Fruit fly (Drosophila melanogaster) whole organism, embryonic: ENCODE results near the gene CG7497.

ENCODE experiments used
- Atf-2 ChIP-seq: fragments of 200-800 bp; sonication (Bioruptor generic); optimal IDR thresholded peaks from 2 replicates; lab custom pipeline; 2016; ENCODE audit warnings: missing biosample characterization, missing genetic modification characterization
- B-H1 ChIP-seq: fragments of 200-800 bp; sonication (Bioruptor generic); IDR thresholded peaks from 3 replicates; pipeline ENCODE4 v1.3.6; 2022; ENCODE audit warnings: missing biosample characterization, missing genetic modification characterization
- CG1024 ChIP-seq: fragments of 200-800 bp; sonication (Bioruptor generic); IDR thresholded peaks from 2 replicates; pipeline ENCODE4 v1.3.6; 2022; ENCODE audit warnings: missing biosample characterization, missing genetic modification characterization
- CG12391 ChIP-seq: fragments of 200-800 bp; sonication (Bioruptor generic); optimal IDR thresholded peaks from 3 replicates; lab custom pipeline; 2018; ENCODE audit warnings: missing biosample characterization, mild to moderate bottlenecking, missing genetic modification characterization, moderate library complexity
- CG13123 ChIP-seq: fragments of 200-800 bp; sonication (Bioruptor generic); optimal IDR thresholded peaks from 2 replicates; lab custom pipeline; 2016; ENCODE audit warnings: missing biosample characterization, missing genetic modification characterization
- CG13287 ChIP-seq: fragments of 200-800 bp; sonication (Bioruptor generic); IDR thresholded peaks from 2 replicates; pipeline ENCODE4 v1.3.6; 2022; ENCODE audit warnings: missing biosample characterization, missing genetic modification characterization; ENCODE audit not compliant: partially characterized antibody
- CG15696 ChIP-seq: fragments of 200-800 bp; sonication (Bioruptor generic); optimal IDR thresholded peaks from 2 replicates; lab custom pipeline; 2019; ENCODE audit warnings: missing biosample characterization, mild to moderate bottlenecking, missing genetic modification characterization, moderate library complexity
- CG17385 ChIP-seq: fragments of 200-800 bp; sonication (Bioruptor generic); optimal IDR thresholded peaks from 3 replicates; lab custom pipeline; 2018; ENCODE audit warnings: missing biosample characterization, mild to moderate bottlenecking, missing genetic modification characterization
- CG1832 ChIP-seq: fragments of 200-800 bp; sonication (Bioruptor generic); optimal IDR thresholded peaks from 2 replicates; lab custom pipeline; 2017; ENCODE audit warnings: missing biosample characterization, mild to moderate bottlenecking, missing genetic modification characterization, inconsistent platforms
- CG2199 ChIP-seq: fragments of 200-800 bp; sonication (Bioruptor generic); IDR thresholded peaks from 3 replicates; pipeline ENCODE4 v1.3.6; 2022; ENCODE audit warnings: missing biosample characterization, missing genetic modification characterization
- CG31365 ChIP-seq: fragments of 200-800 bp; sonication (Bioruptor generic); optimal IDR thresholded peaks from 2 replicates; lab custom pipeline; 2018; ENCODE audit warnings: missing biosample characterization, mild to moderate bottlenecking, missing genetic modification characterization
- CG32772 ChIP-seq: fragments of 200-800 bp; sonication (Bioruptor generic); IDR thresholded peaks from 2 replicates; pipeline ENCODE4 v1.3.6; 2022; ENCODE audit warnings: missing biosample characterization, missing genetic modification characterization
- CG33213 ChIP-seq: fragments of 200-800 bp; sonication (Bioruptor generic); optimal IDR thresholded peaks from 3 replicates; lab custom pipeline; 2016; ENCODE audit warnings: missing biosample characterization, missing genetic modification characterization
- CG34422 ChIP-seq: fragments of 200-800 bp; sonication (Bioruptor generic); IDR thresholded peaks from 3 replicates; pipeline ENCODE4 v1.3.6; 2022; ENCODE audit warnings: missing biosample characterization, missing genetic modification characterization
- CG4617 ChIP-seq: fragments of 200-800 bp; sonication (Bioruptor generic); optimal IDR thresholded peaks from 3 replicates; lab custom pipeline; 2016; ENCODE audit warnings: missing biosample characterization, missing genetic modification characterization, borderline replicate concordance
- CG5245 ChIP-seq: fragments of 200-800 bp; sonication (Bioruptor generic); optimal IDR thresholded peaks from 3 replicates; lab custom pipeline; 2016; ENCODE audit warnings: missing biosample characterization, missing genetic modification characterization
- CG6272 ChIP-seq: fragments of 200-800 bp; sonication (Bioruptor generic); IDR thresholded peaks from 2 replicates; pipeline ENCODE4 v1.3.6; 2022; ENCODE audit warnings: missing biosample characterization, missing genetic modification characterization
- CG6813 ChIP-seq: fragments of 200-800 bp; sonication (Bioruptor generic); optimal IDR thresholded peaks from 2 replicates; lab custom pipeline; 2017; ENCODE audit warnings: missing biosample characterization, missing genetic modification characterization, mild to moderate bottlenecking, moderate library complexity, missing genetic modification reagents
- CG7372 ChIP-seq: fragments of 200-800 bp; sonication (Bioruptor generic); IDR thresholded peaks from 2 replicates; pipeline ENCODE4 v1.3.6; 2022; ENCODE audit warnings: missing biosample characterization, missing genetic modification characterization
- CG8281 ChIP-seq: fragments of 200-800 bp; sonication (Bioruptor generic); optimal IDR thresholded peaks from 2 replicates; lab custom pipeline; 2018; ENCODE audit warnings: missing biosample characterization, mild to moderate bottlenecking, missing genetic modification characterization, moderate library complexity
- CG8359 ChIP-seq: fragments of 200-800 bp; sonication (Bioruptor generic); optimal IDR thresholded peaks from 2 replicates; lab custom pipeline; 2017; ENCODE audit warnings: missing biosample characterization, mild to moderate bottlenecking, missing genetic modification characterization, borderline replicate concordance
- CrebB ChIP-seq: fragments of 200-800 bp; sonication (Bioruptor generic); optimal IDR thresholded peaks from 3 replicates; lab custom pipeline; 2018; ENCODE audit warnings: missing biosample characterization, mild to moderate bottlenecking, missing genetic modification characterization
- Ets65A ChIP-seq: fragments of 200-800 bp; sonication (Bioruptor generic); peaks from one replicate; lab custom pipeline; 2016; ENCODE audit warnings: missing biosample characterization, missing genetic modification characterization
- Gug ChIP-seq: fragments of 200-800 bp; sonication (Bioruptor generic); IDR thresholded peaks from 4 replicates; pipeline ENCODE4 v1.3.6; 2022; ENCODE audit warnings: missing biosample characterization, missing genetic modification characterization
- H15 ChIP-seq: fragments of 200-800 bp; sonication (Bioruptor generic); IDR thresholded peaks from 3 replicates; pipeline ENCODE4 v1.3.6; 2022; ENCODE audit warnings: missing biosample characterization, missing genetic modification characterization
- H2.0 ChIP-seq: fragments of 200-800 bp; sonication (Bioruptor generic); IDR thresholded peaks from 2 replicates; pipeline ENCODE4 v1.3.6; 2022; ENCODE audit warnings: missing biosample characterization, missing genetic modification characterization
- Hr39 ChIP-seq: fragments of >200 bp; optimal IDR thresholded peaks from 2 replicates; lab custom pipeline; 2017
- Side ChIP-seq: fragments of 200-800 bp; sonication (Bioruptor generic); optimal IDR thresholded peaks from 2 replicates; lab custom pipeline; 2016; ENCODE audit warnings: missing biosample characterization, missing genetic modification characterization
- ac ChIP-seq: fragments of 200-800 bp; sonication (Bioruptor generic); optimal IDR thresholded peaks from 3 replicates; lab custom pipeline; 2017; ENCODE audit warnings: missing biosample characterization, mild to moderate bottlenecking, missing genetic modification characterization
- chinmo ChIP-seq: fragments of 200-800 bp; sonication (Bioruptor generic); IDR thresholded peaks from 4 replicates; pipeline ENCODE4 v1.3.6; 2022; ENCODE audit warnings: missing biosample characterization, missing genetic modification characterization; ENCODE audit not compliant: partially characterized antibody
- da ChIP-seq: fragments of 200-800 bp; sonication (Bioruptor generic); optimal IDR thresholded peaks from 2 replicates; lab custom pipeline; 2016; ENCODE audit warnings: missing biosample characterization, missing genetic modification characterization
- eyg ChIP-seq: fragments of 200-800 bp; sonication (Bioruptor generic); optimal IDR thresholded peaks from 3 replicates; lab custom pipeline; 2016; ENCODE audit warnings: missing biosample characterization, missing genetic modification characterization
- fu2 ChIP-seq: fragments of 200-800 bp; sonication (Bioruptor generic); optimal IDR thresholded peaks from 2 replicates; lab custom pipeline; 2016; ENCODE audit warnings: missing biosample characterization, missing genetic modification characterization
- grn ChIP-seq: fragments of 200-800 bp; sonication (Bioruptor generic); optimal IDR thresholded peaks from 3 replicates; lab custom pipeline; 2017; ENCODE audit warnings: missing biosample characterization, missing genetic modification characterization
- hbn ChIP-seq: fragments of 200-800 bp; sonication (Bioruptor generic); IDR thresholded peaks from 2 replicates; pipeline ENCODE4 v1.3.6; 2022; ENCODE audit warnings: missing biosample characterization, missing genetic modification characterization; ENCODE audit not compliant: partially characterized antibody
- ind ChIP-seq: fragments of 200-800 bp; sonication (Bioruptor generic); optimal IDR thresholded peaks from 3 replicates; lab custom pipeline; 2016; ENCODE audit warnings: missing biosample characterization, missing genetic modification characterization
- jigr1 ChIP-seq: fragments of 200-800 bp; sonication (Bioruptor generic); IDR thresholded peaks from 3 replicates; pipeline ENCODE4 v1.3.6; 2022; ENCODE audit warnings: missing biosample characterization, missing genetic modification characterization
- lbe ChIP-seq: fragments of 200-800 bp; sonication (Bioruptor generic); optimal IDR thresholded peaks from 2 replicates; lab custom pipeline; 2016; ENCODE audit warnings: missing biosample characterization, mild to moderate bottlenecking, missing genetic modification characterization
- mld ChIP-seq: fragments of 200-800 bp; sonication (Bioruptor generic); IDR thresholded peaks from 3 replicates; pipeline ENCODE4 v1.3.6; 2022; ENCODE audit warnings: missing biosample characterization, missing genetic modification characterization; ENCODE audit not compliant: partially characterized antibody
- nau ChIP-seq: fragments of 200-800 bp; sonication (Bioruptor generic); optimal IDR thresholded peaks from 3 replicates; lab custom pipeline; 2017; ENCODE audit warnings: missing biosample characterization, mild to moderate bottlenecking, missing genetic modification characterization, missing genetic modification reagents
- pho ChIP-seq: fragments of 200-800 bp; sonication (Bioruptor generic); optimal IDR thresholded peaks from 2 replicates; lab custom pipeline; 2016; ENCODE audit warnings: missing biosample characterization, missing genetic modification characterization
- ro ChIP-seq: fragments of 200-800 bp; sonication (Bioruptor generic); IDR thresholded peaks from 2 replicates; pipeline ENCODE4 v1.3.6; 2022; ENCODE audit warnings: missing biosample characterization, missing genetic modification characterization
- run ChIP-seq: fragments of 200-800 bp; sonication (Bioruptor generic); optimal IDR thresholded peaks from 3 replicates; lab custom pipeline; 2018; ENCODE audit warnings: missing biosample characterization, mild to moderate bottlenecking, missing genetic modification characterization
- slp2 ChIP-seq: fragments of 200-800 bp; sonication (Bioruptor generic); optimal IDR thresholded peaks from 2 replicates; lab custom pipeline; 2016; ENCODE audit warnings: missing biosample characterization, missing genetic modification characterization
- ssp ChIP-seq: fragments of 200-800 bp; sonication (Bioruptor generic); IDR thresholded peaks from 2 replicates; pipeline ENCODE4 v1.3.6; 2022; ENCODE audit warnings: missing biosample characterization, missing genetic modification characterization
- sug ChIP-seq: fragments of 200-800 bp; optimal IDR thresholded peaks from 2 replicates; lab custom pipeline; 2019; ENCODE audit warnings: missing biosample characterization, mild to moderate bottlenecking, missing genetic modification characterization, moderate library complexity
- vnd ChIP-seq: fragments of 200-800 bp; sonication (Bioruptor generic); IDR thresholded peaks from 3 replicates; pipeline ENCODE4 v1.3.6; 2022; ENCODE audit warnings: missing biosample characterization, missing genetic modification characterization; ENCODE audit not compliant: partially characterized antibody
- zf30C ChIP-seq: fragments of 200-800 bp; sonication (Bioruptor generic); optimal IDR thresholded peaks from 3 replicates; lab custom pipeline; 2018; ENCODE audit warnings: missing biosample characterization, mild to moderate bottlenecking, missing genetic modification characterization

CG7497 gene

dm6 chr3L:17646637-17647036 is 13.4 kb downstream of the CG7497 start, which contains the start of gene CG43085:
Gene CG43085 (minus strand): TSS chr3L:17646737.
- TF ChIP-seq grn (no peak), CG13123 (no peak), CG17385 (GFP tag; lab: Kevin White, UChicago) (no peak), run (tag; lab: Kevin White, UChicago) (no peak), CG15696 (no peak), CG1832 (GFP tag; lab: Kevin White, UChicago) (no peak), CG6272 (GFP tag; lab: Robert Waterston, UW) (no peak), jigr1 (no peak), CG34422 (GFP tag; lab: Robert Waterston, UW) (no peak), da (GFP tag; lab: Kevin White, UChicago) (no peak), eyg (no peak), hbn (GFP tag; lab: Robert Waterston, UW) (no peak), slp2 (GFP tag; lab: Kevin White, UChicago) (no peak), CG7372 (GFP tag; lab: Robert Waterston, UW) (no peak), vnd (GFP tag; lab: Robert Waterston, UW) (no peak), fu2 (GFP tag; lab: Kevin White, UChicago) (no peak), B-H1 (no peak), CG5245 (GFP tag; lab: Kevin White, UChicago) (no peak)

- no peak for TF ChIP-seq H15 (GFP tag; lab: Robert Waterston, UW)
- no peak for TF ChIP-seq ro (GFP tag; lab: Robert Waterston, UW)
- TF ChIP-seq chinmo (GFP tag; lab: Robert Waterston, UW), result no peak
- no peak for TF ChIP-seq CG33213
- TF ChIP-seq sug (tag; lab: Kevin White, UChicago), result no peak
- no peak for TF ChIP-seq Side (GFP tag; lab: Kevin White, UChicago)
- no peak for TF ChIP-seq Atf-2 (GFP tag; lab: Kevin White, UChicago)
- no peak for TF ChIP-seq ind (GFP tag; lab: Kevin White, UChicago)
- peak; percentile 80 for TF ChIP-seq Ets65A
Observed at dm6 chr3L:17647543-17647942, 14.3 kb downstream of the CG7497 start.

- TF ChIP-seq ssp (GFP tag; lab: Robert Waterston, UW), result no peak
- TF ChIP-seq Gug, result no peak
- TF ChIP-seq CG31365 (tag; lab: Kevin White, UChicago), result no peak
- TF ChIP-seq CG6813, result no peak
- TF ChIP-seq CG5245 (GFP tag; lab: Kevin White, UChicago), result no peak
- TF ChIP-seq CrebB (tag; lab: Kevin White, UChicago), result no peak
- no peak for TF ChIP-seq lbe (GFP tag; lab: Kevin White, UChicago)
- no peak for TF ChIP-seq CG8359 (GFP tag; lab: Kevin White, UChicago)
- TF ChIP-seq H2.0 (GFP tag; lab: Robert Waterston, UW), result 0 out of 2 replicates have a peak, but pooled peaks have one; percentile 23
- TF ChIP-seq zf30C (GFP tag; lab: Kevin White, UChicago), result peak; percentile 32
- TF ChIP-seq ac (GFP tag; lab: Kevin White, UChicago), result no peak
- TF ChIP-seq pho, result no peak
- peak; percentile 6 for TF ChIP-seq nau (GFP tag; lab: Kevin White, UChicago)
- no peak for TF ChIP-seq CG1024
- TF ChIP-seq CG12391 (tag; lab: Kevin White, UChicago), result peak; percentile 37
- no peak for TF ChIP-seq mld (GFP tag; lab: Robert Waterston, UW)
- no peak for TF ChIP-seq CG8281 (tag; lab: Kevin White, UChicago)
- TF ChIP-seq CG32772 (GFP tag; lab: Robert Waterston, UW), result no peak; the same call in 1 of the 2 replicates
- TF ChIP-seq Hr39, result no peak
- TF ChIP-seq CG2199 (GFP tag; lab: Robert Waterston, UW), result no peak
- no peak for TF ChIP-seq CG13287 (GFP tag; lab: Robert Waterston, UW)
- TF ChIP-seq CG4617 (GFP tag; lab: Kevin White, UChicago), result no peak
Observed at dm6 chr3L:17651717-17652651, 18.7 kb downstream of the CG7497 start.
